Worm (Caenorhabditis elegans) whole organism, L1 larva: Measurements from ENCODE around the gene nspa-8.

Experiments
- C04F5.9 ChIP-seq: sonication (generic microtip); optimal IDR thresholded peaks from 2 replicates; lab custom pipeline; 2016; ENCODE audit warnings: missing genetic modification characterization, missing compliant biosample characterization
- C16A3.4 ChIP-seq: fragments of 150-350 bp; optimal IDR thresholded peaks from 2 replicates; lab custom pipeline; 2014; ENCODE audit warnings: missing biosample characterization, missing genetic modification characterization
- C34B4.2 ChIP-seq: sonication (generic microtip); optimal IDR thresholded peaks from 2 replicates; lab custom pipeline; 2017; ENCODE audit warnings: mild to moderate bottlenecking, missing genetic modification characterization, missing compliant biosample characterization
- blmp-1 ChIP-seq: fragments of 150-350 bp; optimal IDR thresholded peaks from 2 replicates; lab custom pipeline; 2014; ENCODE audit warnings: missing biosample characterization, missing genetic modification characterization
- ceh-63 ChIP-seq: fragments of 200-800 bp; sonication (Bioruptor generic); optimal IDR thresholded peaks from 2 replicates; lab custom pipeline; 2018; ENCODE audit warnings: mild to moderate bottlenecking, missing genetic modification characterization, missing compliant biosample characterization
- ceh-8 ChIP-seq: fragments of 200-800 bp; sonication (Bioruptor generic); optimal IDR thresholded peaks from 2 replicates; lab custom pipeline; 2018; ENCODE audit warnings: mild to moderate bottlenecking, missing genetic modification characterization, moderate library complexity, missing compliant biosample characterization
- ceh-82 ChIP-seq, 3 experiments: fragments of 150-350 bp in 1 of 3; sonication (generic microtip) in 2 of 3; optimal IDR thresholded peaks; 2 replicates each; lab custom pipeline; 2014 to 2017; ENCODE audit warnings: missing biosample characterization in 3 of 3, missing genetic modification characterization in 3 of 3
- ceh-90 ChIP-seq: sonication (generic microtip); optimal IDR thresholded peaks from 2 replicates; lab custom pipeline; 2016; ENCODE audit warnings: missing genetic modification characterization, missing compliant biosample characterization
- dpl-1 ChIP-seq, 3 experiments: fragments of 150-350 bp in 2 of 3; sonication (generic microtip) in 1 of 3; optimal IDR thresholded peaks; 2 replicates each; lab custom pipeline; 2014 to 2017; ENCODE audit warnings: missing biosample characterization in 3 of 3, missing genetic modification characterization in 3 of 3, missing genetic modification reagents in 3 of 3
- efl-1 ChIP-seq, 4 experiments: fragments of 150-350 bp; optimal IDR thresholded peaks in 3 of 4; peaks in 1 of 4; 1 replicate in 1 of 4; 2 replicates in 3 of 4; lab custom pipeline; 2014; ENCODE audit warnings: missing biosample characterization in 2 of 4, missing genetic modification characterization in 2 of 4, missing genetic modification reagents in 2 of 4
- efl-3 ChIP-seq: fragments of 200-800 bp; sonication (Bioruptor generic); optimal IDR thresholded peaks from 2 replicates; lab custom pipeline; 2018; ENCODE audit warnings: mild to moderate bottlenecking, missing genetic modification characterization, missing compliant biosample characterization
- egl-13 ChIP-seq: sonication (generic microtip); optimal IDR thresholded peaks from 2 replicates; lab custom pipeline; 2016; ENCODE audit warnings: missing genotype, missing genetic modification reagents, missing genetic modification characterization, missing compliant biosample characterization
- egl-27 ChIP-seq, 2 experiments: fragments of 150-350 bp in 1 of 2; sonication (generic microtip); optimal IDR thresholded peaks; 3 replicates each; lab custom pipeline; 2017 to 2018; ENCODE audit warnings: missing biosample characterization in 2 of 2, missing genetic modification characterization in 2 of 2, missing genetic modification reagents in 2 of 2
- fkh-10 ChIP-seq: sonication (generic microtip); optimal IDR thresholded peaks from 2 replicates; lab custom pipeline; 2017; ENCODE audit warnings: missing biosample characterization, missing genetic modification reagents, missing genetic modification characterization
- fkh-8 ChIP-seq: sonication (generic microtip); optimal IDR thresholded peaks from 2 replicates; lab custom pipeline; 2016; ENCODE audit warnings: mild to moderate bottlenecking, missing genetic modification characterization, missing compliant biosample characterization
- hlh-17 ChIP-seq: fragments of 200-800 bp; sonication (Bioruptor generic); optimal IDR thresholded peaks from 2 replicates; lab custom pipeline; 2018; ENCODE audit warnings: missing genetic modification characterization, mild to moderate bottlenecking, missing compliant biosample characterization, moderate library complexity, borderline replicate concordance
- isw-1 ChIP-seq: fragments of 200-800 bp; sonication (Bioruptor generic); IDR thresholded peaks from 2 replicates; pipeline ENCODE4 v1.3.6; 2022; ENCODE audit warnings: missing genetic modification characterization, missing compliant biosample characterization
- lin-13 ChIP-seq: fragments of 150-350 bp; optimal IDR thresholded peaks from 2 replicates; lab custom pipeline; 2014; ENCODE audit warnings: missing biosample characterization, missing genetic modification reagents, missing genetic modification characterization
- lin-14 ChIP-seq: fragments of 200-800 bp; sonication (Bioruptor generic); optimal IDR thresholded peaks from 2 replicates; lab custom pipeline; 2018; ENCODE audit warnings: mild to moderate bottlenecking, missing genetic modification characterization, moderate library complexity, missing compliant biosample characterization
- lin-35 ChIP-seq, 2 experiments: fragments of 150-350 bp; optimal IDR thresholded peaks; 2 replicates each; lab custom pipeline; 2014; ENCODE audit warnings: missing biosample characterization in 2 of 2, missing genetic modification characterization in 2 of 2, missing genetic modification reagents in 2 of 2
- lir-3 ChIP-seq: sonication (generic microtip); optimal IDR thresholded peaks from 2 replicates; lab custom pipeline; 2016; ENCODE audit warnings: mild to moderate bottlenecking, missing genetic modification characterization, moderate library complexity, missing compliant biosample characterization; ENCODE audit not compliant: poor library complexity
- lsy-2 ChIP-seq, 2 experiments: fragments of 150-350 bp; optimal IDR thresholded peaks; 2 replicates each; lab custom pipeline; 2014; ENCODE audit warnings: missing biosample characterization in 2 of 2, missing genetic modification characterization in 2 of 2
- nhr-11 ChIP-seq: fragments of 150-350 bp; optimal IDR thresholded peaks from 2 replicates; lab custom pipeline; 2014; ENCODE audit warnings: missing biosample characterization, missing genetic modification characterization
- nhr-47 ChIP-seq: sonication (generic microtip); optimal IDR thresholded peaks from 2 replicates; lab custom pipeline; 2016; ENCODE audit warnings: mild to moderate bottlenecking, missing genetic modification characterization, moderate library complexity, missing compliant biosample characterization
- nhr-71 ChIP-seq: sonication (generic microtip); optimal IDR thresholded peaks from 2 replicates; lab custom pipeline; 2016; ENCODE audit warnings: mild to moderate bottlenecking, missing genetic modification characterization, moderate library complexity, missing compliant biosample characterization
- nhr-76 ChIP-seq: sonication (generic microtip); optimal IDR thresholded peaks from 2 replicates; lab custom pipeline; 2017; ENCODE audit warnings: missing biosample characterization, missing genetic modification characterization
- nhr-85 ChIP-seq: sonication (generic microtip); peaks from one replicate; lab custom pipeline; 2016; ENCODE audit warnings: missing genetic modification characterization, inconsistent platforms, missing compliant biosample characterization
- snu-23 ChIP-seq: sonication (generic microtip); optimal IDR thresholded peaks from 2 replicates; lab custom pipeline; 2016; ENCODE audit warnings: missing genetic modification characterization, missing compliant biosample characterization
- sup-37 ChIP-seq: fragments of 200-800 bp; sonication (Bioruptor generic); optimal IDR thresholded peaks from 2 replicates; lab custom pipeline; 2018; ENCODE audit warnings: mild to moderate bottlenecking, missing genetic modification characterization, missing compliant biosample characterization
- swsn-7 ChIP-seq: sonication (generic microtip); optimal IDR thresholded peaks from 2 replicates; lab custom pipeline; 2016; ENCODE audit warnings: missing genetic modification characterization, missing compliant biosample characterization
- tbx-2 ChIP-seq: sonication (generic microtip); optimal IDR thresholded peaks from 2 replicates; lab custom pipeline; 2016; ENCODE audit warnings: missing genetic modification characterization, missing compliant biosample characterization
- unc-130 ChIP-seq: fragments of 150-350 bp; optimal IDR thresholded peaks from 2 replicates; lab custom pipeline; 2017; ENCODE audit warnings: missing biosample characterization, missing genetic modification characterization, inconsistent platforms
- unc-62 ChIP-seq: fragments of 150-350 bp; optimal IDR thresholded peaks from 2 replicates; lab custom pipeline; 2014; ENCODE audit warnings: missing biosample characterization, missing genetic modification reagents, missing genetic modification characterization
- unc-86 ChIP-seq: sonication (generic microtip); optimal IDR thresholded peaks from 2 replicates; lab custom pipeline; 2016; ENCODE audit warnings: missing genetic modification characterization, missing compliant biosample characterization
- ztf-11 ChIP-seq, 2 experiments: sonication (generic microtip); optimal IDR thresholded peaks; 2 replicates each; lab custom pipeline; 2016 to 2017; ENCODE audit warnings: missing genetic modification characterization in 2 of 2, missing biosample characterization in 1 of 2, missing compliant biosample characterization in 1 of 2

nspa-8 gene

DNA sequence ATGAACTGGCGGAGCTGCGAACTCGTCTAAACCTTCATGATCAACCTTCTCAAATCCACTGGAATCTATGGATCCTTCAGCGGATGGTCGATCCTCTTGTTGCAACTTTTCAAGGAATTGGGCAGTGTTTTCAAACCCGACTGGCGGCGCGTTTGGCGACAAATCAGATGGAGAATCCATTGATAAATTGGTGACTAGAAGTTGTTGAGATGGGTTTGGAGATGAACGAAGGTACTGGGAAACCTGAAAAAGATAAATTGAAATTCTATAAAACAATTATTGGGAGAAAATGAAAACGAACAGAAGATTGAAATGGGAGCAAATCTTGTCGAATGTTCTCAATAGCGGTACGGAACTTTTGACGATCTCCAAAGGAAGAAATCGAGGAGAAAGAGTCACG lies 11.3 kb upstream of the nspa-8 start:
- no peak for TF ChIP-seq lsy-2 (tag; optimal IDR thresholded peaks at IDR 0.05; lab: Kevin White, UChicago)
- no peak for TF ChIP-seq C34B4.2 (tag; lab: Kevin White, UChicago)
- TF ChIP-seq ceh-90 (tag; lab: Kevin White, UChicago) = no peak
- TF ChIP-seq nhr-76 (tag; lab: Kevin White, UChicago) = no peak
- no peak for TF ChIP-seq efl-1 (optimal IDR thresholded peaks at IDR 0.05; lab: Kevin White, UChicago)
- TF ChIP-seq efl-1 (GFP tag; optimal IDR thresholded peaks at IDR 0.05 in 1 of 2; lab: Kevin White, UChicago) = no peak
- no peak for TF ChIP-seq C04F5.9
- no peak for TF ChIP-seq egl-27 (tag; optimal IDR thresholded peaks at IDR 0.05; lab: Kevin White, UChicago)
- TF ChIP-seq unc-130 = no peak
- no peak for TF ChIP-seq nhr-11 (tag; lab: Kevin White, UChicago)
- TF ChIP-seq isw-1 (GFP tag; lab: Robert Waterston, UW) = no peak
- no peak for TF ChIP-seq ceh-8
- no peak for TF ChIP-seq unc-86 (tag; lab: Kevin White, UChicago)
- no peak for TF ChIP-seq fkh-10
- TF ChIP-seq sup-37 (GFP tag; lab: Kevin White, UChicago) = no peak
- no peak for TF ChIP-seq tbx-2 (tag; lab: Kevin White, UChicago)
- no peak for TF ChIP-seq unc-62
- TF ChIP-seq lin-13 = no peak
- TF ChIP-seq hlh-17 = no peak

- no peak for TF ChIP-seq ceh-82 (tag; optimal IDR thresholded peaks at IDR 0.05; lab: Kevin White, UChicago)
- TF ChIP-seq lin-14 (GFP tag; lab: Kevin White, UChicago) = peak; percentile 55
- peak; percentile 0 for TF ChIP-seq snu-23 (GFP tag; lab: Kevin White, UChicago)
- TF ChIP-seq blmp-1 (tag; lab: Kevin White, UChicago) = peak; percentile 93
- no peak for TF ChIP-seq nhr-85 (tag; lab: Kevin White, UChicago)
- TF ChIP-seq, all 84 proteins: peak for 3
Observed at ce11 chrV:14835075-14835991, 8.5 kb upstream of the nspa-8 start.

- TF ChIP-seq lsy-2 (tag; optimal IDR thresholded peaks at IDR 0.05; lab: Kevin White, UChicago) (peak in 1 of 2 experiments; percentile 22), snu-23 (GFP tag; lab: Kevin White, UChicago) (peak; percentile 21), nhr-71 (tag; lab: Kevin White, UChicago) (peak; percentile 30), dpl-1 (GFP tag; optimal IDR thresholded peaks at IDR 0.05; lab: Kevin White, UChicago) (peak in 1 of 3 experiments; percentile 11), lin-14 (GFP tag; lab: Kevin White, UChicago) (peak; percentile 88), nhr-47 (peak; percentile 26), efl-3 (GFP tag; lab: Kevin White, UChicago) (no peak), C16A3.4 (tag; lab: Kevin White, UChicago) (no peak), efl-1 (optimal IDR thresholded peaks at IDR 0.05; lab: Kevin White, UChicago) (peak; percentile 8 to 10), efl-1 (GFP tag; optimal IDR thresholded peaks at IDR 0.05 in 1 of 2; lab: Kevin White, UChicago) (peak in 1 of 2 experiments; percentile 45), lin-35 (GFP tag; optimal IDR thresholded peaks at IDR 0.05; lab: Kevin White, UChicago) (peak in 1 of 2 experiments; percentile 40), ceh-90 (tag; lab: Kevin White, UChicago) (no peak), unc-86 (tag; lab: Kevin White, UChicago) (peak; percentile 59), fkh-8 (tag; lab: Kevin White, UChicago) (peak; percentile 34), ztf-11 (tag; optimal IDR thresholded peaks at IDR 0.05; lab: Kevin White, UChicago) (peak in 1 of 2 experiments; percentile 5), nhr-85 (tag; lab: Kevin White, UChicago) (no peak), egl-13 (no peak), swsn-7 (tag; lab: Kevin White, UChicago) (peak; percentile 15), lir-3 (tag; lab: Kevin White, UChicago) (no peak), tbx-2 (tag; lab: Kevin White, UChicago) (peak; percentile 53), ceh-63 (GFP tag; lab: Kevin White, UChicago) (no peak), isw-1 (GFP tag; lab: Robert Waterston, UW) (peak; percentile 39; the same call in 1 of the 2 replicates), sup-37 (GFP tag; lab: Kevin White, UChicago) (no peak), ceh-82 (tag; optimal IDR thresholded peaks at IDR 0.05; lab: Kevin White, UChicago) (peak in 2 of 3 experiments; percentile 2 to 65)
Observed at ce11 chrV:14833219-14833618, 6.4 kb upstream of the nspa-8 start.
